Fruit fly (Drosophila melanogaster): ENCODE measurements around the gene CG4297.

- no peak for TF ChIP-seq CG7368 (GFP tag; optimal IDR thresholded peaks at IDR 0.05)
- no peak for TF ChIP-seq Ets21C (GFP tag; optimal IDR thresholded peaks at IDR 0.05)
- TF ChIP-seq Eip75B (GFP tag; optimal IDR thresholded peaks at IDR 0.05) = no peak
- no peak for TF ChIP-seq lz (GFP tag; optimal IDR thresholded peaks at IDR 0.05)
Measured at dm6 chr2L:422573-422972, 49.4 kb downstream of the CG4297 start, which contains the start of gene BBS8.

All from whole organism, prepupa.